Fruit fly (Drosophila melanogaster) whole organism, embryonic: ENCODE measurements around the gene CG14837.
A peak's percentile ranks its signal among the peaks of the same experiment; 100 is the strongest.

ENCODE experiments used
- Aef1 ChIP-seq: fragments of 200-800 bp; sonication (Bioruptor generic); IDR thresholded peaks from 3 replicates; pipeline ENCODE4 v1.3.6; 2022; ENCODE audit warnings: missing biosample characterization, missing genetic modification characterization
- Awh ChIP-seq: fragments of 200-800 bp; sonication (Bioruptor generic); IDR thresholded peaks from 2 replicates; pipeline ENCODE4, ENCODE4 v1.3.6; 2022; ENCODE audit warnings: missing biosample characterization, missing genetic modification characterization
- Bdp1 ChIP-seq: fragments of 200-800 bp; sonication (Bioruptor generic); optimal IDR thresholded peaks from 3 replicates; lab custom pipeline; 2016; ENCODE audit warnings: missing biosample characterization, missing genetic modification characterization
- CG12744 ChIP-seq: fragments of 200-800 bp; sonication (Bioruptor generic); optimal IDR thresholded peaks from 2 replicates; lab custom pipeline; 2016; ENCODE audit warnings: missing biosample characterization, missing genetic modification characterization
- CG14050 ChIP-seq: fragments of 200-800 bp; sonication (Bioruptor generic); IDR thresholded peaks from 3 replicates; pipeline ENCODE4 v1.3.6; 2022; ENCODE audit warnings: missing biosample characterization, missing genetic modification characterization
- CG14860 ChIP-seq: fragments of 200-800 bp; sonication (Bioruptor generic); IDR thresholded peaks from 3 replicates; pipeline ENCODE4 v1.3.6; 2022; ENCODE audit warnings: missing biosample characterization, missing genetic modification characterization; ENCODE audit not compliant: partially characterized antibody
- CG1647 ChIP-seq: fragments of 200-800 bp; sonication (Bioruptor generic); optimal IDR thresholded peaks from 3 replicates; lab custom pipeline; 2016; ENCODE audit warnings: missing biosample characterization, missing genetic modification characterization
- CG1792 ChIP-seq: fragments of 200-800 bp; sonication (Bioruptor generic); optimal IDR thresholded peaks from 2 replicates; lab custom pipeline; 2016; ENCODE audit warnings: missing biosample characterization, missing genetic modification characterization
- CG18619 ChIP-seq: fragments of 200-800 bp; sonication (Bioruptor generic); optimal IDR thresholded peaks from 3 replicates; lab custom pipeline; 2017; ENCODE audit warnings: missing biosample characterization, mild to moderate bottlenecking, missing genetic modification characterization
- CG2712 ChIP-seq: fragments of 200-800 bp; optimal IDR thresholded peaks from 3 replicates; lab custom pipeline; 2019; ENCODE audit warnings: missing biosample characterization, mild to moderate bottlenecking, missing genetic modification characterization, moderate library complexity
- CG2875 ChIP-seq: fragments of 200-800 bp; sonication (Bioruptor generic); optimal IDR thresholded peaks from 2 replicates; lab custom pipeline; 2017; ENCODE audit warnings: missing biosample characterization, mild to moderate bottlenecking, missing genetic modification characterization, missing genetic modification reagents
- CG3163 ChIP-seq: fragments of 200-800 bp; sonication (Bioruptor generic); optimal IDR thresholded peaks from 3 replicates; lab custom pipeline; 2016; ENCODE audit warnings: missing biosample characterization, missing genetic modification characterization
- CG42726 ChIP-seq: fragments of 200-800 bp; sonication (Bioruptor generic); IDR thresholded peaks from 2 replicates; pipeline ENCODE4 v1.3.6; 2022; ENCODE audit warnings: missing biosample characterization, missing genetic modification characterization; ENCODE audit not compliant: partially characterized antibody
- CG5180 ChIP-seq: fragments of 200-800 bp; sonication (Bioruptor generic); optimal IDR thresholded peaks from 3 replicates; lab custom pipeline; 2017; ENCODE audit warnings: missing biosample characterization, missing genetic modification characterization, mild to moderate bottlenecking, moderate library complexity, missing genetic modification reagents
- CG6689 ChIP-seq: fragments of 200-800 bp; sonication (Bioruptor generic); IDR thresholded peaks from 2 replicates; pipeline ENCODE4 v1.3.6; 2022; ENCODE audit warnings: missing biosample characterization, missing genetic modification characterization
- CG7987 ChIP-seq: fragments of 200-800 bp; sonication (Bioruptor generic); optimal IDR thresholded peaks from 2 replicates; lab custom pipeline; 2018; ENCODE audit warnings: missing biosample characterization, mild to moderate bottlenecking, missing genetic modification characterization, moderate library complexity
- CG8359 ChIP-seq: fragments of 200-800 bp; sonication (Bioruptor generic); optimal IDR thresholded peaks from 2 replicates; lab custom pipeline; 2017; ENCODE audit warnings: missing biosample characterization, mild to moderate bottlenecking, missing genetic modification characterization, borderline replicate concordance
- CG8924 ChIP-seq: fragments of 200-800 bp; optimal IDR thresholded peaks from 3 replicates; lab custom pipeline; 2019; ENCODE audit warnings: missing biosample characterization, mild to moderate bottlenecking, missing genetic modification characterization, moderate library complexity
- Chrac-16 ChIP-seq: fragments of 200-800 bp; sonication (Bioruptor generic); optimal IDR thresholded peaks from 3 replicates; lab custom pipeline; 2016; ENCODE audit warnings: missing biosample characterization, missing genetic modification characterization
- Deaf1 ChIP-seq: fragments of 200-800 bp; optimal IDR thresholded peaks from 3 replicates; lab custom pipeline; 2019; ENCODE audit warnings: missing biosample characterization, mild to moderate bottlenecking, missing genetic modification characterization, moderate library complexity
- Dfd ChIP-seq, 2 experiments: fragments of >200 bp; optimal IDR thresholded peaks; 2 replicates each; lab custom pipeline; 2017; ENCODE audit warnings: missing biosample characterization in 2 of 2, missing genetic modification characterization in 2 of 2
- Fer1 ChIP-seq: fragments of 200-800 bp; sonication (Bioruptor generic); optimal IDR thresholded peaks from 2 replicates; lab custom pipeline; 2017; ENCODE audit warnings: missing biosample characterization, mild to moderate bottlenecking, missing genetic modification characterization
- Fer3 ChIP-seq: fragments of 200-800 bp; sonication (Bioruptor generic); optimal IDR thresholded peaks from 2 replicates; lab custom pipeline; 2018; ENCODE audit warnings: missing biosample characterization, mild to moderate bottlenecking, missing genetic modification characterization, moderate library complexity
- HmgZ ChIP-seq: fragments of 200-800 bp; sonication (Bioruptor generic); optimal IDR thresholded peaks from 2 replicates; lab custom pipeline; 2018; ENCODE audit warnings: missing biosample characterization, mild to moderate bottlenecking, missing genetic modification characterization
- Mad ChIP-seq: fragments of 200-800 bp; sonication (Bioruptor generic); optimal IDR thresholded peaks from 2 replicates; lab custom pipeline; 2016; ENCODE audit warnings: missing biosample characterization, missing genetic modification characterization
- Oli ChIP-seq: fragments of 200-800 bp; sonication (Bioruptor generic); optimal IDR thresholded peaks from 2 replicates; lab custom pipeline; 2018; ENCODE audit warnings: missing biosample characterization, mild to moderate bottlenecking, missing genetic modification characterization, moderate library complexity
- Poxn ChIP-seq: fragments of 200-800 bp; sonication (Bioruptor generic); IDR thresholded peaks from 2 replicates; pipeline ENCODE4 v1.3.6; 2022; ENCODE audit warnings: missing biosample characterization, missing genetic modification characterization
- Ptx1 ChIP-seq: fragments of 200-800 bp; sonication (Bioruptor generic); IDR thresholded peaks from 2 replicates; pipeline ENCODE4 v1.3.6; 2022; ENCODE audit warnings: missing biosample characterization, missing genetic modification characterization
- Spps ChIP-seq: fragments of 200-800 bp; sonication (Bioruptor generic); optimal IDR thresholded peaks from 2 replicates; lab custom pipeline; 2018; ENCODE audit warnings: missing biosample characterization, mild to moderate bottlenecking, missing genetic modification characterization
- Stat92E ChIP-seq, 3 experiments: fragments of >200 bp in 2 of 3; fragments of 200-800 bp in 1 of 3; sonication (Bioruptor generic) in 1 of 3; optimal IDR thresholded peaks; 2 replicates each; lab custom pipeline; 2017 to 2019; ENCODE audit warnings: missing biosample characterization in 3 of 3, missing genetic modification characterization in 3 of 3, mild to moderate bottlenecking in 1 of 3, moderate library complexity in 1 of 3
- amos ChIP-seq: fragments of 200-800 bp; sonication (Bioruptor generic); IDR thresholded peaks from 2 replicates; pipeline ENCODE4 v1.3.6; 2022; ENCODE audit warnings: missing biosample characterization, missing genetic modification characterization; ENCODE audit not compliant: partially characterized antibody
- chif ChIP-seq, 2 experiments: fragments of 200-800 bp; sonication (Bioruptor generic); optimal IDR thresholded peaks; 3 replicates each; lab custom pipeline; 2016; ENCODE audit warnings: missing biosample characterization in 2 of 2, missing genetic modification characterization in 2 of 2
- ci ChIP-seq: fragments of 200-800 bp; sonication (Bioruptor generic); IDR thresholded peaks from 3 replicates; pipeline ENCODE4 v1.3.6; 2022; ENCODE audit warnings: missing biosample characterization, missing genetic modification characterization
- cwo ChIP-seq: fragments of 200-800 bp; sonication (Bioruptor generic); optimal IDR thresholded peaks from 3 replicates; lab custom pipeline; 2017; ENCODE audit warnings: missing biosample characterization, missing genetic modification characterization, mild to moderate bottlenecking, moderate library complexity, missing genetic modification reagents
- dmrt99B ChIP-seq: fragments of 200-800 bp; sonication (Bioruptor generic); optimal IDR thresholded peaks from 2 replicates; lab custom pipeline; 2018; ENCODE audit warnings: missing biosample characterization, mild to moderate bottlenecking, missing genetic modification characterization, moderate library complexity
- eve ChIP-seq, 2 experiments: fragments of >200 bp; optimal IDR thresholded peaks; 2 replicates each; lab custom pipeline; 2017; ENCODE audit warnings: missing biosample characterization in 2 of 2, missing genetic modification characterization in 2 of 2
- eyg ChIP-seq: fragments of 200-800 bp; sonication (Bioruptor generic); optimal IDR thresholded peaks from 3 replicates; lab custom pipeline; 2016; ENCODE audit warnings: missing biosample characterization, missing genetic modification characterization
- hth ChIP-seq: fragments of >200 bp; optimal IDR thresholded peaks from 2 replicates; lab custom pipeline; 2017; ENCODE audit warnings: inconsistent platforms
- jing ChIP-seq: fragments of 200-800 bp; sonication (Bioruptor generic); optimal IDR thresholded peaks from 2 replicates; lab custom pipeline; 2018; ENCODE audit warnings: missing biosample characterization, mild to moderate bottlenecking, missing genetic modification characterization
- kni ChIP-seq: fragments of 200-800 bp; sonication (Bioruptor generic); optimal IDR thresholded peaks from 3 replicates; lab custom pipeline; 2017; ENCODE audit warnings: mild to moderate bottlenecking, missing biosample characterization, missing genetic modification reagents, missing genetic modification characterization
- knrl ChIP-seq: fragments of 200-800 bp; sonication (Bioruptor generic); IDR thresholded peaks from 3 replicates; pipeline ENCODE4 v1.3.6; 2022; ENCODE audit warnings: missing biosample characterization, missing genetic modification characterization; ENCODE audit not compliant: partially characterized antibody
- lmd ChIP-seq: fragments of 200-800 bp; sonication (Bioruptor generic); IDR thresholded peaks from 2 replicates; pipeline ENCODE4 v1.3.6; 2022; ENCODE audit warnings: missing biosample characterization, missing genetic modification characterization
- lov ChIP-seq, 2 experiments: fragments of 200-800 bp in 1 of 2; fragments of >200 bp in 1 of 2; sonication (Bioruptor generic) in 1 of 2; IDR thresholded peaks in 1 of 2; optimal IDR thresholded peaks in 1 of 2; 2 replicates in 1 of 2; 3 replicates in 1 of 2; pipeline versions ENCODE4 v1.3.6 to Lab custom; 2017 to 2022; ENCODE audit warnings: missing biosample characterization in 1 of 2, missing genetic modification characterization in 1 of 2
- peb ChIP-seq: fragments of 200-800 bp; sonication (Bioruptor generic); IDR thresholded peaks from 2 replicates; pipeline ENCODE4 v1.3.6; 2022; ENCODE audit warnings: missing biosample characterization, missing genetic modification characterization
- sens ChIP-seq: fragments of 200-800 bp; sonication (Bioruptor generic); peaks from one replicate; lab custom pipeline; 2016; ENCODE audit warnings: missing biosample characterization, missing genetic modification characterization
- stwl ChIP-seq: fragments of 200-800 bp; sonication (Bioruptor generic); optimal IDR thresholded peaks from 3 replicates; lab custom pipeline; 2018; ENCODE audit warnings: missing biosample characterization, mild to moderate bottlenecking, missing genetic modification characterization, moderate library complexity
- toy ChIP-seq: fragments of 200-800 bp; sonication (Bioruptor generic); IDR thresholded peaks from 2 replicates; pipeline ENCODE4 v1.3.6; 2022; ENCODE audit warnings: missing biosample characterization, missing genetic modification characterization
- wek ChIP-seq: fragments of 200-800 bp; sonication (Bioruptor generic); optimal IDR thresholded peaks from 3 replicates; lab custom pipeline; 2018; ENCODE audit warnings: missing biosample characterization, mild to moderate bottlenecking, missing genetic modification characterization, moderate library complexity
- zfh1 ChIP-seq: fragments of 200-800 bp; sonication (Bioruptor generic); IDR thresholded peaks from 3 replicates; pipeline ENCODE4 v1.3.6; 2022; ENCODE audit warnings: missing biosample characterization, missing genetic modification characterization

Gene CG14837

DNA sequence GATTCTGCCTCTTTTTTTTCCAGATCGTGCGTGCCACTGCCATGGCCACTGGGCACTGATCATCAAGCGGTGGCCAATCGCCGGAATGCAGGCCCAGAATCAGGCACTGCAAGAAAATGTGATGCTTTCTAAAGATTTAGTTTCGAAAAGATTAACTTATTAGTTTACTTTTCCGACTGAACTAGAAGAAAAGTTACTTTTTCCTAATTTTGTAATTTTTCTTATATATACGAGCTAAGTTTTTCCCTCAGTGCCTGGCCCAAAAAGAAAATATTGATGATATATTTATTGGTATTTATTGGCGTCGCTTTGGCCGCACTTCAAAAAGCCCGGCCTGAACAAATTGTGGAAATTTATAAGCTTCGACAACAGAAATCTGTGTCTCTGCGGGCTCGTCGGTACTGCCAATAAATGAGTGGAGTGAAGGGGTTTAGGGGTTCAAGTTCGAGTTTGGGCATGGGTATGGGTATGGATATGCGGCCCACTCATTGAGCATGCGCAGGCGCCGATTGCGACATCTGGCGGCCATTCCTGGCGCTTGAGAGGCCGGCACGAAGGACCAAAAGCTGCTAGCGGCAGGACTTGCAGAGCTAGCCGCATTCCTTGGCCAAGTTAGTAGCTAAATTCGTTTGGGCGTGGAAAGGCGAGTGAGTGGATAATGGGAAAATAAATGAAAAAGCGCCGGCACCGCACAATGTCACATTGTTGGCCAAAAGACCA, 41.4 kb upstream of the CG14837 start (continued):
- peak; percentile 25 for TF ChIP-seq Deaf1 (tag; lab: Kevin White, UChicago)
- TF ChIP-seq ci, result 0 out of 3 replicates have a peak, but pooled peaks have one; percentile 11
- peak; percentile 38; the same call in 1 of the 2 replicates for TF ChIP-seq Awh
- TF ChIP-seq CG8359 (GFP tag; lab: Kevin White, UChicago), result no peak
- TF ChIP-seq Ptx1 (GFP tag; lab: Robert Waterston, UW), result peak; percentile 59
- TF ChIP-seq Stat92E (GFP tag; optimal IDR thresholded peaks at IDR 0.05; lab: Kevin White, UChicago), result no peak
- no peak for TF ChIP-seq peb (GFP tag; lab: Robert Waterston, UW)
- no peak for TF ChIP-seq jing
- TF ChIP-seq chif (GFP tag; optimal IDR thresholded peaks at IDR 0.05; lab: Kevin White, UChicago), result no peak
- peak; percentile 39 for TF ChIP-seq dmrt99B
- no peak for TF ChIP-seq CG3163 (GFP tag; lab: Kevin White, UChicago)
- no peak for TF ChIP-seq Mad (GFP tag; lab: Kevin White, UChicago)
- TF ChIP-seq Oli, result no peak
- no peak for TF ChIP-seq CG7987 (GFP tag; lab: Kevin White, UChicago)
- peak; percentile 7 for TF ChIP-seq CG2712 (tag; lab: Kevin White, UChicago)
- TF ChIP-seq wek (GFP tag; lab: Kevin White, UChicago), result no peak
- no peak for TF ChIP-seq kni
- TF ChIP-seq lmd, result no peak; the same call in 1 of the 2 replicates
- no peak for TF ChIP-seq zfh1 (GFP tag; lab: Robert Waterston, UW)
- no peak for TF ChIP-seq Fer3 (tag; lab: Kevin White, UChicago)
- no peak for TF ChIP-seq amos (GFP tag; lab: Robert Waterston, UW)
- no peak for TF ChIP-seq CG18619 (GFP tag; lab: Kevin White, UChicago)
- no peak for TF ChIP-seq Spps (tag; lab: Kevin White, UChicago)
- TF ChIP-seq CG14860, result no peak
- no peak for TF ChIP-seq Poxn (GFP tag; lab: Robert Waterston, UW)
- TF ChIP-seq knrl (GFP tag; lab: Robert Waterston, UW), result no peak
- TF ChIP-seq eyg, result no peak
- 0 out of 3 replicates have a peak, but pooled peaks have one; percentile 22 for TF ChIP-seq CG14050 (GFP tag; lab: Robert Waterston, UW)
- TF ChIP-seq Aef1 (GFP tag; lab: Robert Waterston, UW), result no peak; the same call in 2 of the 3 replicates
- no peak for TF ChIP-seq CG1647 (GFP tag; lab: Kevin White, UChicago)
- peak in 1 of 2 experiments; percentile 26 for TF ChIP-seq eve (GFP tag; optimal IDR thresholded peaks at IDR 0.05; lab: Kevin White, UChicago)
- no peak for TF ChIP-seq CG5180 (GFP tag; lab: Kevin White, UChicago)
- peak; percentile 23; the same call in 1 of the 2 replicates for TF ChIP-seq CG6689 (GFP tag; lab: Robert Waterston, UW)
- peak; percentile 84 for TF ChIP-seq sens (GFP tag; lab: Kevin White, UChicago)
- TF ChIP-seq hth, result no peak
- TF ChIP-seq cwo (GFP tag; lab: Kevin White, UChicago), result no peak
- no peak for TF ChIP-seq CG2875 (GFP tag; lab: Kevin White, UChicago)
- no peak for TF ChIP-seq Fer1 (GFP tag; lab: Kevin White, UChicago)
- no peak for TF ChIP-seq CG8924
- no peak for TF ChIP-seq Chrac-16 (GFP tag; lab: Kevin White, UChicago)
- TF ChIP-seq CG42726, result no peak
- TF ChIP-seq Dfd (GFP tag; optimal IDR thresholded peaks at IDR 0.05; lab: Kevin White, UChicago), result no peak
- TF ChIP-seq Bdp1 (GFP tag; lab: Kevin White, UChicago), result no peak
- no peak for TF ChIP-seq CG12744
- no peak for TF ChIP-seq lov (optimal IDR thresholded peaks at IDR 0.05; lab: Kevin White, UChicago)
- TF ChIP-seq lov (GFP tag; IDR thresholded peaks at IDR 0.05; lab: Robert Waterston, UW), result no peak
- no peak for TF ChIP-seq toy (GFP tag; lab: Robert Waterston, UW)
- no peak for TF ChIP-seq stwl (tag; lab: Kevin White, UChicago)
- no peak for TF ChIP-seq HmgZ (tag; lab: Kevin White, UChicago)
- no peak for TF ChIP-seq CG1792
